Worm (Caenorhabditis elegans) whole organism, midembryonic: Measurements from ENCODE around the gene F07C3.3.

ENCODE experiments used
- T22C8.4 ChIP-seq: fragments of 200-800 bp; sonication (Bioruptor generic); IDR thresholded peaks from 2 replicates; pipeline ENCODE4 v1.3.6; 2022; ENCODE audit warnings: missing genetic modification characterization, missing compliant biosample characterization
- flt-1 ChIP-seq: fragments of 200-800 bp; sonication (Bioruptor generic); IDR thresholded peaks from 2 replicates; pipeline ENCODE4 v1.3.6; 2022; ENCODE audit warnings: missing genetic modification characterization, missing compliant biosample characterization
- klf-2 ChIP-seq: fragments of 200-800 bp; sonication (Bioruptor generic); conservative IDR thresholded peaks from 2 replicates; pipeline ENCODE4 v1.3.6; 2022; ENCODE audit warnings: missing genetic modification reagents, missing genetic modification characterization, missing compliant biosample characterization
- tab-1 ChIP-seq: fragments of 200-800 bp; sonication (Bioruptor generic); IDR thresholded peaks from 2 replicates; pipeline ENCODE4 v1.3.6; 2022; ENCODE audit warnings: missing genetic modification characterization, missing compliant biosample characterization

DNA sequence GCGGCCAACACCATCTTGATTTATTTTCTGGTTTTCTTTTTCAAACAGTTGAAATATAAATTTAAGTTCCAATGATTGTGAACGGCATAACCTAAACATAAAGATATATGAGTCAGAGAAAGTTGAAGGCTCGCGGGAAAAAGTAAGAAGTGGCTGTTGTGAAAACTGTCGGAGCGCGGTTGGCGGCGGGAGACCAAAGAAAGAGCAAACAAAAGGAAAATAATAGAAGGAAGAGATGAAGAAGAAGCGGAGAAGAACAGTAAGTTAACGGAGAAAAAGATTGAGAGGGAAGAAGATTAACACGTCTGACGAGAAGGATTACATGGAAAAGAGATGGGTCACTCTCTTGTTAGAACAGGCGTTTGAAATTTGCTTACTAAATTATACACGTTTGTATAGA is 24.8 kb downstream of the F07C3.3 start, which contains the start of gene inx-10:
- TF ChIP-seq T22C8.4, result no peak
- no peak for TF ChIP-seq klf-2 (GFP tag; lab: Robert Waterston, UW)
- no peak for TF ChIP-seq tab-1 (GFP tag; lab: Robert Waterston, UW)
- no peak for TF ChIP-seq flt-1 (GFP tag; lab: Robert Waterston, UW)
